Fruit fly (Drosophila melanogaster): ENCODE results near the gene CG12818.
A peak's percentile ranks its signal among the peaks of the same experiment; 100 is the strongest.

Gene CG12818

DNA sequence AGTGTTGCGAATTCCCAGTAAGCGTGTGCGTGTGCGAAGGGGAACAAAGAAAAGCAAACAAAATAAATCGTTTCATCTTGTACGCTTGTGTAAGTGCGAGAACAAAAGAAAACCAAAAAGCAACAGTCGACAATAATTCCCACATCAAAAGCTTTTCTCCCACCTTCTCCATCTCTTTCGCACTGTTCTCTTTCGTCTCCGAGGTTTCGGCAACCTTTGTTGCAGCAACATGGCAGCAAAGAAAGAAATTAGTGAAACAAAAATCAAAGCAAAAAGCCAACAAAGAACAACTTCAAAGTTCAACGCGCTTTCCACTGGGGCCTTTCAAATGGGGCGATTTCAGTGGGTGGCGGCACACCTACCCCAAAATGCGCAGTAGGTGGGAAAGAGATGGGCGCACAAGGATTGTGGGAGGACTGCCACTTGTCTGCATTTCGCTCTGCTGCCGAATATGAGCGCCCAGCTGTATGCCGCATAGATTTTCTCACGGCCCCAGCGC lies 20.6 kb downstream of the CG12818 start (continued):
- peak; percentile 65 for TF ChIP-seq Blimp-1 (GFP tag; optimal IDR thresholded peaks at IDR 0.05)
- peak; percentile 8 for TF ChIP-seq CG31627 (GFP tag; optimal IDR thresholded peaks at IDR 0.05)
- no peak for TF ChIP-seq cyc (GFP tag; optimal IDR thresholded peaks at IDR 0.05)
- TF ChIP-seq CG4318 (GFP tag; optimal IDR thresholded peaks at IDR 0.05): peak; percentile 65
- peak; percentile 97 for TF ChIP-seq Sox14 (GFP tag; optimal IDR thresholded peaks at IDR 0.05)
- TF ChIP-seq CG15336 (GFP tag; IDR thresholded peaks at IDR 0.05): no peak
- peak; percentile 84 for TF ChIP-seq CG3919 (GFP tag; optimal IDR thresholded peaks at IDR 0.05)
- peak; percentile 93 for TF ChIP-seq net (GFP tag; optimal IDR thresholded peaks at IDR 0.05)
- no peak for TF ChIP-seq Gug (GFP tag; IDR thresholded peaks at IDR 0.05)
- TF ChIP-seq Hr4 (GFP tag; optimal IDR thresholded peaks at IDR 0.05): peak; percentile 83
- TF ChIP-seq CG10669 (GFP tag; optimal IDR thresholded peaks at IDR 0.05): peak; percentile 98
- peak; percentile 86 for TF ChIP-seq OdsH (GFP tag; optimal IDR thresholded peaks at IDR 0.05)
- TF ChIP-seq Ets96B (tag; optimal IDR thresholded peaks at IDR 0.05): peak; percentile 99
- peak; percentile 98 for TF ChIP-seq CG9139 (GFP tag; optimal IDR thresholded peaks at IDR 0.05)
- TF ChIP-seq Met (GFP tag; optimal IDR thresholded peaks at IDR 0.05): peak; percentile 34
- peak; percentile 99 for TF ChIP-seq spab (GFP tag; optimal IDR thresholded peaks at IDR 0.05)
- TF ChIP-seq CG11902 (GFP tag; optimal IDR thresholded peaks at IDR 0.05): no peak

DNA sequence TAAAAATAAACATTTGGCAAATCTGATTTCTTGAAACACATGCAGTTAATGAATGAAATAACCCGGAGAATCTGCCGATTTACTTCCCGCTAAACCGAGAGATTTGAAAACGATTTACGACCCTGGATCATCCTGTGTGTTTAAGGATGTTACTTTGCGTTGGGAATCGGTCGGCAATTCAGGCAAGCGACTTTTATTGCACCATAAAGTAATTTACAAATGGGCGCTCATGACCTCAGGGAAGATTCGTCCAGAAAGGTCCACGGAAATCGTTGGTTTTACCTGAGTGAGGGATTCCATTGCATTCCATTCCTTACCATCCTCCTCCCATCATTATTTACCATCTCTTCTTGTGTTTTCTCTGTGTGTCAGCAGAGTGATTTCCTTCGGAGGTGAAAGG lies 21.5 kb downstream of the CG12818 start:
- TF ChIP-seq OdsH (GFP tag; optimal IDR thresholded peaks at IDR 0.05): no peak
- no peak for TF ChIP-seq salr (GFP tag; optimal IDR thresholded peaks at IDR 0.05)
- TF ChIP-seq vri (GFP tag; optimal IDR thresholded peaks at IDR 0.05): no peak
- TF ChIP-seq CG11762 (GFP tag; optimal IDR thresholded peaks at IDR 0.05; ENCODE audit: insufficient read depth): no peak
- no peak for TF ChIP-seq Eip78C (GFP tag)
- TF ChIP-seq net (GFP tag; optimal IDR thresholded peaks at IDR 0.05): no peak
- no peak for TF ChIP-seq Smox (GFP tag; optimal IDR thresholded peaks at IDR 0.05)
- TF ChIP-seq CG4318 (GFP tag; optimal IDR thresholded peaks at IDR 0.05): no peak
- no peak for TF ChIP-seq CG15336 (GFP tag; IDR thresholded peaks at IDR 0.05)
- TF ChIP-seq acj6 (GFP tag; optimal IDR thresholded peaks at IDR 0.05): no peak
- TF ChIP-seq Eip75B (GFP tag; optimal IDR thresholded peaks at IDR 0.05): no peak
- no peak for TF ChIP-seq lz (GFP tag; optimal IDR thresholded peaks at IDR 0.05)
- TF ChIP-seq CG11294 (GFP tag; IDR thresholded peaks at IDR 0.05): no peak
- no peak for TF ChIP-seq CG11902 (GFP tag; optimal IDR thresholded peaks at IDR 0.05)

DNA sequence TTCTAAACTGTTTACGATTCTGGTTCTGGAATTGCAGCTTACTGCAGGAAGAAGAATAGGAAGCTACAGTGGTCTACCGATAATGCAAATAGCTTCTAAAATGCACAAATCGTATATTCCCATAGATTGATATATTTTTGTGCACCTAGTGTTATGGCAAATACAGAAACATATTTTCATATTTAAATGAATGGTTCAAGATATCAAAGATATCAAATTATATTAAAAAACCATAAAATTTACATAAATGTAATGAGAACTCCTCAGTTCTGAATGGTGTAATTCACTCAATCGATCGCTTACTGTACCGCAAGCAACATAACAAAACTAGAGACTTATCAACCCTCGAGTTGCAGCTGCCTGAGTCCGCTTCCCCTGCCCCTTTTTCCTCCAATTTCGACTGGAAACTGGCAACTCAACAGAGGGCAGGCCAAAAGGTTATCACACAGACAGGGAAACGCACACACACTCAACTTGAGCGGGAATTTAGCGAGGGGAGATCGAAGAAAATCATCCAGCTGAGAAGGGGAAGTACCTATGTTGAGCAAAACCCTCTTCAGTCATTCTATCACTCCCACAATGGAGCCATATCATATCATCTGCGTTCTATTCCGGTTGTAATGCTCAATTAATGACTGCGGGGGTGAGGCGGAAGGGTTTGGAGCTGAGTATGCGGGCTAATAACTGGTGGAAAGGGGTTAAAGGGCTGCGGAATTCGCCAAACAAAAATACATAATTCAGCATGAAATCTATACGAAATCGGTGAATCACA lies 22.7 kb downstream of the CG12818 start:
- peak; percentile 38 for TF ChIP-seq CG32006 (GFP tag; optimal IDR thresholded peaks at IDR 0.05)
- no peak for TF ChIP-seq Lpt (GFP tag; optimal IDR thresholded peaks at IDR 0.05)
- peak; percentile 5 for TF ChIP-seq Hr4 (GFP tag; optimal IDR thresholded peaks at IDR 0.05)
- no peak for TF ChIP-seq Gug (GFP tag; IDR thresholded peaks at IDR 0.05)
- TF ChIP-seq esn (GFP tag; optimal IDR thresholded peaks at IDR 0.05): peak; percentile 43
- peak; percentile 21 for TF ChIP-seq Sox102F (GFP tag; optimal IDR thresholded peaks at IDR 0.05)
- no peak for TF ChIP-seq CG4318 (GFP tag; optimal IDR thresholded peaks at IDR 0.05)
- TF ChIP-seq CG6854 (GFP tag; optimal IDR thresholded peaks at IDR 0.05): no peak
- TF ChIP-seq CG8319 (GFP tag; optimal IDR thresholded peaks at IDR 0.05): no peak
- no peak for TF ChIP-seq CG9139 (GFP tag; optimal IDR thresholded peaks at IDR 0.05)
- TF ChIP-seq fd59A (GFP tag; optimal IDR thresholded peaks at IDR 0.05): peak; percentile 5
- TF ChIP-seq Eip93F (GFP tag; optimal IDR thresholded peaks at IDR 0.05): no peak
- TF ChIP-seq spab (GFP tag; optimal IDR thresholded peaks at IDR 0.05): no peak
- TF ChIP-seq cyc (GFP tag; optimal IDR thresholded peaks at IDR 0.05): no peak
- TF ChIP-seq eg (GFP tag; IDR thresholded peaks at IDR 0.05): no peak
- no peak for TF ChIP-seq fkh (GFP tag; optimal IDR thresholded peaks at IDR 0.05)
- no peak for TF ChIP-seq CG6276 (GFP tag; optimal IDR thresholded peaks at IDR 0.05)
- TF ChIP-seq CG6163 (GFP tag; IDR thresholded peaks at IDR 0.05): no peak
- peak; percentile 37 for TF ChIP-seq OdsH (GFP tag; optimal IDR thresholded peaks at IDR 0.05)
- peak; percentile 43 for TF ChIP-seq CG3919 (GFP tag; optimal IDR thresholded peaks at IDR 0.05)
- TF ChIP-seq CG8119 (GFP tag; IDR thresholded peaks at IDR 0.05): no peak
- no peak for TF ChIP-seq dac (GFP tag; optimal IDR thresholded peaks at IDR 0.05)
- peak; percentile 15 for TF ChIP-seq CG31627 (GFP tag; optimal IDR thresholded peaks at IDR 0.05)
- no peak for TF ChIP-seq CG6808 (GFP tag; optimal IDR thresholded peaks at IDR 0.05)
- peak; percentile 27 for TF ChIP-seq acj6 (GFP tag; optimal IDR thresholded peaks at IDR 0.05)
- no peak for TF ChIP-seq fd85E (GFP tag; optimal IDR thresholded peaks at IDR 0.05)
- peak; percentile 6 for TF ChIP-seq Sox14 (GFP tag; optimal IDR thresholded peaks at IDR 0.05)
- no peak for TF ChIP-seq Hr38 (GFP tag; optimal IDR thresholded peaks at IDR 0.05)
- TF ChIP-seq salr (GFP tag; optimal IDR thresholded peaks at IDR 0.05): no peak
- no peak for TF ChIP-seq Ets21C (GFP tag; optimal IDR thresholded peaks at IDR 0.05)
- peak; percentile 12 for TF ChIP-seq CG6792 (GFP tag; optimal IDR thresholded peaks at IDR 0.05)
- no peak for TF ChIP-seq vri (GFP tag; optimal IDR thresholded peaks at IDR 0.05)
